Worm (Caenorhabditis elegans) whole organism, L4 larva: Measurements from ENCODE around the gene gasr-8.
A peak's percentile ranks its signal among the peaks of the same experiment; 100 is the strongest.

Experiments
- F10B5.3 ChIP-seq: sonication (generic microtip); optimal IDR thresholded peaks from 2 replicates; lab custom pipeline; 2016; ENCODE audit warnings: mild to moderate bottlenecking, missing genetic modification characterization, missing compliant biosample characterization
- F37D6.2 ChIP-seq: sonication (generic microtip); optimal IDR thresholded peaks from 2 replicates; lab custom pipeline; 2016; ENCODE audit warnings: mild to moderate bottlenecking, missing genetic modification characterization, missing compliant biosample characterization
- F44E2.7 ChIP-seq: fragments of 200-800 bp; sonication (Bioruptor generic); IDR thresholded peaks from 2 replicates; pipeline ENCODE4 v2.1.2; 2022; ENCODE audit warnings: missing genetic modification characterization, missing compliant biosample characterization
- F49E8.2 ChIP-seq: sonication (generic microtip); optimal IDR thresholded peaks from 2 replicates; lab custom pipeline; 2016; ENCODE audit warnings: missing compliant biosample characterization, mild to moderate bottlenecking, missing genetic modification characterization, borderline replicate concordance
- T20F7.1 ChIP-seq: fragments of 200-800 bp; sonication (Bioruptor generic); optimal IDR thresholded peaks from 2 replicates; lab custom pipeline; 2018; ENCODE audit warnings: mild to moderate bottlenecking, missing genetic modification characterization, missing compliant biosample characterization
- Y105C5A.15 ChIP-seq: fragments of 200-800 bp; sonication (Bioruptor generic); IDR thresholded peaks from 2 replicates; pipeline ENCODE4 v1.3.6; 2022; ENCODE audit warnings: missing genetic modification characterization, missing compliant biosample characterization
- Y75B8A.6 ChIP-seq: fragments of 200-800 bp; sonication (Bioruptor generic); IDR thresholded peaks from 2 replicates; pipeline ENCODE4 v1.3.6; 2022; ENCODE audit warnings: missing genetic modification reagents, missing genetic modification characterization, missing compliant biosample characterization
- ZK337.2 ChIP-seq: fragments of 200-800 bp; sonication (Bioruptor generic); IDR thresholded peaks from 2 replicates; pipeline ENCODE4 v1.3.6; 2022; ENCODE audit warnings: missing genetic modification reagents, missing genetic modification characterization, missing compliant biosample characterization
- ZK546.5 ChIP-seq, 2 experiments: sonication (generic microtip); optimal IDR thresholded peaks; 2 replicates each; lab custom pipeline; 2017; ENCODE audit warnings: missing biosample characterization in 2 of 2, missing genetic modification characterization in 2 of 2
- aha-1 ChIP-seq: fragments of 150-350 bp; peaks from one replicate; lab custom pipeline; 2014; ENCODE audit warnings: missing biosample characterization, missing genetic modification characterization
- aly-2 ChIP-seq: sonication (generic microtip); optimal IDR thresholded peaks from 2 replicates; lab custom pipeline; 2018; ENCODE audit warnings: missing biosample characterization, missing genetic modification characterization
- daf-16 ChIP-seq, 3 experiments: sonication (generic microtip); optimal IDR thresholded peaks; 2 replicates each; lab custom pipeline; 2016 to 2017; ENCODE audit warnings: missing genetic modification characterization in 3 of 3, missing genetic modification reagents in 3 of 3, mild to moderate bottlenecking in 2 of 3, missing compliant biosample characterization in 2 of 3, missing biosample characterization in 1 of 3, moderate library complexity in 1 of 3
- daf-19 ChIP-seq: fragments of 200-800 bp; sonication (Bioruptor generic); conservative IDR thresholded peaks from 2 replicates; pipeline ENCODE4 v1.3.6; 2022; ENCODE audit warnings: missing genetic modification characterization, missing compliant biosample characterization
- dmd-8 ChIP-seq: fragments of 200-800 bp; sonication (Bioruptor generic); IDR thresholded peaks from 2 replicates; pipeline ENCODE4 v1.3.6; 2022; ENCODE audit warnings: missing genetic modification characterization, missing compliant biosample characterization
- egl-27 ChIP-seq: sonication (generic microtip); optimal IDR thresholded peaks from 3 replicates; lab custom pipeline; 2017; ENCODE audit warnings: missing biosample characterization, missing genetic modification reagents, missing genetic modification characterization
- gei-8 ChIP-seq: fragments of 200-800 bp; sonication (Bioruptor generic); optimal IDR thresholded peaks from 2 replicates; lab custom pipeline; 2018; ENCODE audit warnings: mild to moderate bottlenecking, missing genetic modification characterization, missing compliant biosample characterization
- hlh-11 ChIP-seq: fragments of 200-800 bp; sonication (Bioruptor generic); optimal IDR thresholded peaks from 2 replicates; lab custom pipeline; 2018; ENCODE audit warnings: mild to moderate bottlenecking, missing genetic modification characterization, missing compliant biosample characterization
- jun-1 ChIP-seq: fragments of 150-350 bp; optimal IDR thresholded peaks from 2 replicates; lab custom pipeline; 2014; ENCODE audit warnings: missing biosample characterization, missing genetic modification reagents, missing genetic modification characterization
- lim-7 ChIP-seq: fragments of 200-800 bp; sonication (Bioruptor generic); IDR thresholded peaks from 2 replicates; pipeline ENCODE4 v1.3.6; 2022; ENCODE audit warnings: missing genetic modification characterization, missing compliant biosample characterization
- lin-13 ChIP-seq: fragments of 150-350 bp; optimal IDR thresholded peaks from 2 replicates; lab custom pipeline; 2014; ENCODE audit warnings: missing biosample characterization, missing genetic modification reagents, missing genetic modification characterization
- lin-38 ChIP-seq: fragments of 200-800 bp; sonication (Bioruptor generic); IDR thresholded peaks from 2 replicates; pipeline ENCODE4 v1.3.6; 2022; ENCODE audit warnings: missing genetic modification reagents, missing genetic modification characterization, missing compliant biosample characterization
- lin-39 ChIP-seq: fragments of 150-350 bp; optimal IDR thresholded peaks from 2 replicates; lab custom pipeline; 2014; ENCODE audit warnings: missing biosample characterization, missing genetic modification reagents, missing genetic modification characterization
- lir-3 ChIP-seq: sonication (generic microtip); optimal IDR thresholded peaks from 2 replicates; lab custom pipeline; 2016; ENCODE audit warnings: mild to moderate bottlenecking, missing genetic modification characterization, missing compliant biosample characterization
- lsy-2 ChIP-seq, 2 experiments: fragments of 150-350 bp in 1 of 2; sonication (generic microtip) in 1 of 2; optimal IDR thresholded peaks; 2 replicates each; lab custom pipeline; 2014 to 2017; ENCODE audit warnings: missing biosample characterization in 2 of 2, missing genetic modification characterization in 2 of 2
- madf-5 ChIP-seq, 2 experiments: fragments of 200-800 bp; sonication (Bioruptor generic); IDR thresholded peaks; 2 replicates each; pipeline ENCODE4 v1.3.6; 2022; ENCODE audit warnings: missing compliant biosample characterization in 2 of 2, missing genetic modification characterization in 2 of 2
- madf-9 ChIP-seq: fragments of 200-800 bp; sonication (Bioruptor generic); conservative IDR thresholded peaks from 2 replicates; pipeline ENCODE4 v1.3.6; 2022; ENCODE audit warnings: missing genetic modification reagents, missing genetic modification characterization, missing compliant biosample characterization
- mdl-1 ChIP-seq, 2 experiments: fragments of 150-350 bp in 1 of 2; sonication (generic microtip) in 1 of 2; optimal IDR thresholded peaks; 2 replicates each; lab custom pipeline; 2014 to 2017; ENCODE audit warnings: missing biosample characterization in 2 of 2, missing genetic modification characterization in 2 of 2
- mdt-29 ChIP-seq: fragments of 200-800 bp; sonication (Bioruptor generic); IDR thresholded peaks from 2 replicates; pipeline ENCODE4 v1.3.6; 2022; ENCODE audit warnings: missing genetic modification reagents, missing genetic modification characterization, missing compliant biosample characterization
- mxl-3 ChIP-seq: fragments of 200-800 bp; sonication (Bioruptor generic); optimal IDR thresholded peaks from 2 replicates; lab custom pipeline; 2018; ENCODE audit warnings: mild to moderate bottlenecking, missing genetic modification characterization, missing compliant biosample characterization
- nhr-111 ChIP-seq: fragments of 200-800 bp; sonication (Bioruptor generic); optimal IDR thresholded peaks from 2 replicates; lab custom pipeline; 2018; ENCODE audit warnings: mild to moderate bottlenecking, missing genetic modification characterization, missing compliant biosample characterization
- nhr-28 ChIP-seq: fragments of 150-350 bp; optimal IDR thresholded peaks from 2 replicates; lab custom pipeline; 2014; ENCODE audit warnings: missing biosample characterization, missing genetic modification characterization
- nhr-41 ChIP-seq: fragments of 200-800 bp; sonication (Bioruptor generic); IDR thresholded peaks from 2 replicates; pipeline ENCODE4 v1.3.6; 2022; ENCODE audit warnings: missing genetic modification reagents, missing genetic modification characterization, missing compliant biosample characterization
- nhr-42 ChIP-seq: fragments of 200-800 bp; sonication (Bioruptor generic); IDR thresholded peaks from 2 replicates; pipeline ENCODE4 v1.3.6; 2022; ENCODE audit warnings: missing genetic modification characterization, missing compliant biosample characterization
- nhr-6 ChIP-seq: fragments of 150-350 bp; optimal IDR thresholded peaks from 2 replicates; lab custom pipeline; 2014; ENCODE audit warnings: missing biosample characterization, missing genetic modification characterization
- nhr-76 ChIP-seq: fragments of 150-350 bp; optimal IDR thresholded peaks from 2 replicates; lab custom pipeline; 2014; ENCODE audit warnings: missing biosample characterization, missing genetic modification characterization
- saeg-2 ChIP-seq: fragments of 200-800 bp; sonication (Bioruptor generic); IDR thresholded peaks from 2 replicates; pipeline ENCODE4 v1.3.6; 2022; ENCODE audit warnings: missing genetic modification reagents, missing genetic modification characterization, missing compliant biosample characterization
- sdz-12 ChIP-seq: fragments of 200-800 bp; sonication (Bioruptor generic); optimal IDR thresholded peaks from 2 replicates; lab custom pipeline; 2018; ENCODE audit warnings: mild to moderate bottlenecking, missing genetic modification characterization, missing compliant biosample characterization
- set-16 ChIP-seq: fragments of 200-800 bp; sonication (Bioruptor generic); IDR thresholded peaks from 2 replicates; pipeline ENCODE4 v1.3.6; 2022; ENCODE audit warnings: missing genetic modification reagents, missing genetic modification characterization, missing compliant biosample characterization
- snpc-4 ChIP-seq: fragments of 150-350 bp; optimal IDR thresholded peaks from 2 replicates; lab custom pipeline; 2014; ENCODE audit warnings: missing biosample characterization, missing genetic modification characterization
- tra-1 ChIP-seq: fragments of 200-800 bp; sonication (Bioruptor generic); IDR thresholded peaks from 2 replicates; pipeline ENCODE4 v1.3.6; 2022; ENCODE audit warnings: missing genetic modification reagents, missing genetic modification characterization, missing compliant biosample characterization
- unc-130 ChIP-seq: sonication (generic microtip); optimal IDR thresholded peaks from 2 replicates; lab custom pipeline; 2016; ENCODE audit warnings: missing genetic modification reagents, missing genetic modification characterization, missing compliant biosample characterization
- unc-62 ChIP-seq, 3 experiments: fragments of 150-350 bp in 1 of 3; sonication (generic microtip); optimal IDR thresholded peaks in 2 of 3; peaks in 1 of 3; 1 replicate in 1 of 3; 2 replicates in 2 of 3; lab custom pipeline; 2014 to 2017; ENCODE audit warnings: missing biosample characterization in 3 of 3, missing genetic modification characterization in 3 of 3, missing genetic modification reagents in 3 of 3, missing genotype in 1 of 3
- zag-1 ChIP-seq: fragments of 150-350 bp; optimal IDR thresholded peaks from 2 replicates; lab custom pipeline; 2014; ENCODE audit warnings: missing biosample characterization, missing genetic modification characterization
- zfp-3 ChIP-seq: fragments of 200-800 bp; sonication (Bioruptor generic); conservative IDR thresholded peaks from 2 replicates; pipeline ENCODE4 v1.3.6; 2022; ENCODE audit warnings: missing genetic modification reagents, missing genetic modification characterization, missing compliant biosample characterization
- zip-2 ChIP-seq: fragments of 150-350 bp; optimal IDR thresholded peaks from 2 replicates; lab custom pipeline; 2014; ENCODE audit warnings: missing biosample characterization, missing genetic modification characterization

The gasr-8 gene

ce11 chrV:14687106-14687964, 1.6 kb upstream of the gasr-8 start (continued):
- TF ChIP-seq saeg-2 (GFP tag; lab: Robert Waterston, UW) (0 out of 2 replicates have a peak, but pooled peaks have one; percentile 7), lir-3 (no peak), daf-19 (GFP tag; lab: Robert Waterston, UW) (peak; percentile 25; the same call in 1 of the 2 replicates), gei-8 (GFP tag; lab: Kevin White, UChicago) (peak; percentile 34), madf-5 (GFP tag; IDR thresholded peaks at IDR 0.05; lab: Robert Waterston, UW) (no peak), sdz-12 (GFP tag; lab: Kevin White, UChicago) (no peak), ZK546.5 (tag; optimal IDR thresholded peaks at IDR 0.05; lab: Kevin White, UChicago) (no peak), daf-16 (GFP tag; optimal IDR thresholded peaks at IDR 0.05; lab: Kevin White, UChicago) (no peak), daf-16 (tag; optimal IDR thresholded peaks at IDR 0.05; lab: Kevin White, UChicago) (peak; percentile 18), zfp-3 (GFP tag; lab: Robert Waterston, UW) (0 out of 2 replicates have a peak, but pooled peaks have one; percentile 18), tra-1 (GFP tag; lab: Robert Waterston, UW) (no peak), ZK337.2 (GFP tag; lab: Robert Waterston, UW) (no peak), lim-7 (GFP tag; lab: Robert Waterston, UW) (peak; percentile 53), aly-2 (tag; lab: Kevin White, UChicago) (no peak), nhr-42 (0 out of 2 replicates have a peak, but pooled peaks have one; percentile 4), nhr-111 (no peak), madf-9 (peak; percentile 15; the same call in 1 of the 2 replicates), unc-62 (GFP tag; optimal IDR thresholded peaks at IDR 0.05 in 1 of 2; lab: Kevin White, UChicago) (no peak), unc-62 (tag; optimal IDR thresholded peaks at IDR 0.05; lab: Kevin White, UChicago) (no peak), lin-13 (GFP tag; lab: Kevin White, UChicago) (peak; percentile 84), snpc-4 (no peak)

- no peak for TF ChIP-seq egl-27 (tag; lab: Kevin White, UChicago)
- peak in 1 of 2 experiments; percentile 87 for TF ChIP-seq lsy-2 (tag; optimal IDR thresholded peaks at IDR 0.05; lab: Kevin White, UChicago)
- TF ChIP-seq unc-130 (GFP tag; lab: Kevin White, UChicago) = no peak
- no peak for TF ChIP-seq lin-39 (tag; lab: Kevin White, UChicago)
- TF ChIP-seq hlh-11 (tag; lab: Kevin White, UChicago) = peak; percentile 58
- TF ChIP-seq Y75B8A.6 (GFP tag; lab: Robert Waterston, UW) = peak; percentile 59
- no peak for TF ChIP-seq zag-1 (tag; lab: Kevin White, UChicago)
- TF ChIP-seq zfp-3 (GFP tag; lab: Robert Waterston, UW) = peak; percentile 92
- no peak for TF ChIP-seq jun-1 (tag; lab: Kevin White, UChicago)
- no peak for TF ChIP-seq ZK546.5 (tag; optimal IDR thresholded peaks at IDR 0.05; lab: Kevin White, UChicago)
- peak; percentile 39 for TF ChIP-seq set-16
- peak; percentile 98 for TF ChIP-seq aha-1 (tag; lab: Kevin White, UChicago)
- TF ChIP-seq T20F7.1 (GFP tag; lab: Kevin White, UChicago) = peak; percentile 64
- 0 out of 2 replicates have a peak, but pooled peaks have one; percentile 14 for TF ChIP-seq nhr-41 (GFP tag; lab: Robert Waterston, UW)
- TF ChIP-seq nhr-6 (tag; lab: Kevin White, UChicago) = peak; percentile 92
- TF ChIP-seq dmd-8 (GFP tag; lab: Robert Waterston, UW) = no peak; the same call in 1 of the 2 replicates
- no peak for TF ChIP-seq mxl-3 (GFP tag; lab: Kevin White, UChicago)
- no peak for TF ChIP-seq F37D6.2
- no peak for TF ChIP-seq F44E2.7
- no peak for TF ChIP-seq mdt-29 (GFP tag; lab: Robert Waterston, UW)
- TF ChIP-seq Y105C5A.15 = no peak; the same call in 1 of the 2 replicates
- TF ChIP-seq F49E8.2 (tag; lab: Kevin White, UChicago) = peak; percentile 68
- no peak for TF ChIP-seq daf-16 (GFP tag; optimal IDR thresholded peaks at IDR 0.05; lab: Kevin White, UChicago)
- peak; percentile 86 for TF ChIP-seq daf-16 (tag; optimal IDR thresholded peaks at IDR 0.05; lab: Kevin White, UChicago)
- TF ChIP-seq lin-38 (GFP tag; lab: Robert Waterston, UW) = peak; percentile 72
- no peak for TF ChIP-seq nhr-28 (tag; lab: Kevin White, UChicago)
- TF ChIP-seq snpc-4 = no peak
- no peak for TF ChIP-seq zip-2 (tag; lab: Kevin White, UChicago)
- TF ChIP-seq lim-7 (GFP tag; lab: Robert Waterston, UW) = peak; percentile 65
- no peak for TF ChIP-seq F10B5.3 (tag; lab: Kevin White, UChicago)
- TF ChIP-seq nhr-76 (tag; lab: Kevin White, UChicago) = no peak
- TF ChIP-seq mdl-1 (tag; optimal IDR thresholded peaks at IDR 0.05; lab: Kevin White, UChicago) = no peak
Measured at ce11 chrV:14688097-14688912, 605 bp upstream of the gasr-8 start, which contains the start of gene C47E8.11. Gene C47E8.11, plus strand, starts transcription at chrV:14688616.
